Worm (Caenorhabditis elegans) whole organism, young adult: ENCODE data around the gene T12A7.9.

ENCODE experiments used
- efl-1 ChIP-seq: fragments of 150-350 bp; optimal IDR thresholded peaks from 2 replicates; lab custom pipeline; 2014; ENCODE audit warnings: missing biosample characterization, missing genetic modification reagents, missing genetic modification characterization
- hlh-12 ChIP-seq: sonication (generic microtip); optimal IDR thresholded peaks from 2 replicates; lab custom pipeline; 2016; ENCODE audit warnings: missing genetic modification characterization, missing compliant biosample characterization
- lin-35 ChIP-seq, 3 experiments: fragments of 150-350 bp in 2 of 3; sonication (generic microtip) in 1 of 3; optimal IDR thresholded peaks; 2 replicates each; lab custom pipeline; 2014 to 2018; ENCODE audit warnings: missing biosample characterization in 3 of 3, missing genetic modification characterization in 3 of 3, missing genetic modification reagents in 3 of 3
- snpc-4 ChIP-seq, 5 experiments: fragments of 150-350 bp in 1 of 5; sonication (generic microtip) in 4 of 5; optimal IDR thresholded peaks; 2 replicates each; lab custom pipeline; 2014 to 2018; ENCODE audit warnings: missing genetic modification characterization in 5 of 5, missing biosample characterization in 3 of 5, antibody characterized with exemption in 2 of 5, mild to moderate bottlenecking in 2 of 5, missing compliant biosample characterization in 2 of 5, missing genotype in 2 of 5, moderate library complexity in 2 of 5, missing genetic modification reagents in 1 of 5
- unc-62 ChIP-seq: fragments of 150-350 bp; optimal IDR thresholded peaks from 2 replicates; lab custom pipeline; 2014; ENCODE audit warnings: missing biosample characterization, missing genetic modification reagents, missing genetic modification characterization

DNA sequence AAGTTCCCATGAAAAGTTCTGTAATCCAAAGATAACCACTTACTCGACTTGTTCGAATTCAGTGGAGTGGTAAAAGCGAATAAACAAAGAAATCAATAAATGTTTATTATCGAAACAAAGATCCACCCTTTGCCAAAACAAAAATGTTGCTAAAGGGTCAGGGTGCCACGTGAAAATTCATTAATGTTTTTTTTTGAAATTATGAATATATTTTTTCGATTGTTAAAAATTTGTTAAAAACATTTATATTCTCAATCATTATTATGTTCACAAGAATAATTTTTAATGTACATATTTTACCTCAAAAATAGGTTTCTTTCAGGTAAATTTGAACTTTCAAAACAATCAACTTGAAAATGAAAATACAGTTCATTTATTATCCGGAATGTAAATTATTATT, 47.2 kb upstream of the T12A7.9 start, which contains the start of gene H01G02.4:
- no peak for TF ChIP-seq hlh-12 (tag; lab: Kevin White, UChicago)
- TF ChIP-seq lin-35 (GFP tag; optimal IDR thresholded peaks at IDR 0.05; lab: Kevin White, UChicago), result no peak
- TF ChIP-seq unc-62 (GFP tag; lab: Kevin White, UChicago), result no peak
- no peak for TF ChIP-seq snpc-4 (GFP tag; optimal IDR thresholded peaks at IDR 0.05; lab: Kevin White, UChicago)
- TF ChIP-seq snpc-4 (tag; optimal IDR thresholded peaks at IDR 0.05; lab: Kevin White, UChicago), result no peak
- no peak for TF ChIP-seq efl-1 (GFP tag; lab: Kevin White, UChicago)
